Worm (Caenorhabditis elegans): Measurements from ENCODE around the gene T28C6.8.

Gene T28C6.8

ce11 chrIV:8866092-8866491, 35.6 kb upstream of the T28C6.8 start:
- TF ChIP-seq nhr-90 (tag; optimal IDR thresholded peaks at IDR 0.05; ENCODE audit: poor library complexity) (peak; percentile 57), skn-1 (tag; optimal IDR thresholded peaks at IDR 0.05) (peak; percentile 60), sptf-1 (tag; optimal IDR thresholded peaks at IDR 0.05) (no peak), mdl-1 (tag; optimal IDR thresholded peaks at IDR 0.05) (peak in 1 of 2 experiments; percentile 46), rnt-1 (tag; optimal IDR thresholded peaks at IDR 0.05) (peak; percentile 73), grh-1 (GFP tag; IDR thresholded peaks at IDR 0.05) (no peak), tlp-1 (tag; optimal IDR thresholded peaks at IDR 0.05) (no peak), C34B4.2 (tag; optimal IDR thresholded peaks at IDR 0.05) (no peak), dsc-1 (tag; optimal IDR thresholded peaks at IDR 0.05) (no peak), aha-1 (tag; optimal IDR thresholded peaks at IDR 0.05) (no peak), zag-1 (tag; optimal IDR thresholded peaks at IDR 0.05) (no peak), pag-3 (tag; optimal IDR thresholded peaks at IDR 0.05; ENCODE audit: borderline replicate concordance, insufficient read depth) (no peak), nhr-71 (tag; optimal IDR thresholded peaks at IDR 0.05) (peak; percentile 74), swsn-7 (tag; optimal IDR thresholded peaks at IDR 0.05) (peak; percentile 36), fkh-8 (tag; optimal IDR thresholded peaks at IDR 0.05) (no peak), nhr-28 (tag; optimal IDR thresholded peaks at IDR 0.05) (no peak), isw-1 (GFP tag; IDR thresholded peaks at IDR 0.05) (no peak), blmp-1 (tag; optimal IDR thresholded peaks at IDR 0.05) (peak; percentile 98), nhr-47 (tag; optimal IDR thresholded peaks at IDR 0.05) (peak; percentile 43), nhr-20 (tag; optimal IDR thresholded peaks at IDR 0.05) (peak; percentile 73), elt-2 (tag; optimal IDR thresholded peaks at IDR 0.05) (peak; percentile 39), Y116A8C.19 (tag; optimal IDR thresholded peaks at IDR 0.05; ENCODE audit: borderline replicate concordance) (no peak), lsy-2 (tag; optimal IDR thresholded peaks at IDR 0.05) (peak; percentile 27 to 52), nhr-19 (GFP tag; conservative IDR thresholded peaks at IDR 0.05) (peak; percentile 33), lin-35 (GFP tag; optimal IDR thresholded peaks at IDR 0.05) (peak; percentile 50 to 74), pqm-1 (tag; optimal IDR thresholded peaks at IDR 0.05) (no peak), ceh-90 (tag; optimal IDR thresholded peaks at IDR 0.05) (no peak), hlh-17 (GFP tag; optimal IDR thresholded peaks at IDR 0.05; ENCODE audit: borderline replicate concordance) (no peak), C04F5.9 (tag; optimal IDR thresholded peaks at IDR 0.05) (no peak), efl-3 (GFP tag; optimal IDR thresholded peaks at IDR 0.05) (no peak), mab-9 (GFP tag; IDR thresholded peaks at IDR 0.05) (no peak), ces-1 (GFP tag; optimal IDR thresholded peaks at IDR 0.05) (no peak), mep-1 (tag; optimal IDR thresholded peaks at IDR 0.05) (peak; percentile 77), unc-30 (tag; optimal IDR thresholded peaks at IDR 0.05) (no peak), nhr-76 (tag; optimal IDR thresholded peaks at IDR 0.05) (no peak), pax-3 (tag; optimal IDR thresholded peaks at IDR 0.05) (no peak), efl-1 (optimal IDR thresholded peaks at IDR 0.05) (peak; percentile 59 to 68), efl-1 (GFP tag; optimal IDR thresholded peaks at IDR 0.05 in 1 of 2) (peak; percentile 47 to 97), ztf-4 (tag; optimal IDR thresholded peaks at IDR 0.05) (no peak), fkh-10 (GFP tag; optimal IDR thresholded peaks at IDR 0.05) (no peak), ceh-82 (tag; optimal IDR thresholded peaks at IDR 0.05) (peak in 1 of 3 experiments; percentile 18), lin-13 (GFP tag; optimal IDR thresholded peaks at IDR 0.05) (no peak), dpl-1 (GFP tag; optimal IDR thresholded peaks at IDR 0.05) (peak; percentile 51 to 64 (median 56)), unc-62 (GFP tag; optimal IDR thresholded peaks at IDR 0.05) (no peak), C16A3.4 (tag; optimal IDR thresholded peaks at IDR 0.05) (peak; percentile 31), nhr-77 (tag; optimal IDR thresholded peaks at IDR 0.05) (peak; percentile 34), nhr-11 (tag; optimal IDR thresholded peaks at IDR 0.05) (no peak), egl-27 (tag; optimal IDR thresholded peaks at IDR 0.05) (peak in 1 of 2 experiments; percentile 14), ztf-11 (tag; optimal IDR thresholded peaks at IDR 0.05) (peak in 1 of 2 experiments; percentile 34), jun-1 (tag; optimal IDR thresholded peaks at IDR 0.05) (no peak), tbx-2 (tag; optimal IDR thresholded peaks at IDR 0.05) (peak; percentile 38), nhr-85 (tag) (peak; percentile 78), aly-2 (tag; optimal IDR thresholded peaks at IDR 0.05) (no peak)
